Fruit fly (Drosophila melanogaster) whole organism, embryonic: Measurements from ENCODE around the gene CG3748.

ENCODE experiments used
- Antp ChIP-seq: fragments of 200-800 bp; sonication (Bioruptor generic); optimal IDR thresholded peaks from 3 replicates; lab custom pipeline; 2016; ENCODE audit warnings: missing biosample characterization, missing genetic modification characterization
- Atf6 ChIP-seq: fragments of 200-800 bp; sonication (Bioruptor generic); IDR thresholded peaks from 2 replicates; pipeline ENCODE4 v1.3.6; 2022; ENCODE audit warnings: missing biosample characterization, missing genetic modification characterization
- Blimp-1 ChIP-seq: fragments of 200-800 bp; sonication (Bioruptor generic); optimal IDR thresholded peaks from 3 replicates; lab custom pipeline; 2018; ENCODE audit warnings: missing biosample characterization, missing genetic modification characterization, mild to moderate bottlenecking, moderate library complexity, missing genetic modification reagents
- CG10267 ChIP-seq: fragments of 200-800 bp; sonication (Bioruptor generic); optimal IDR thresholded peaks from 2 replicates; lab custom pipeline; 2018; ENCODE audit warnings: missing biosample characterization, mild to moderate bottlenecking, missing genetic modification characterization, moderate library complexity
- CG10321 ChIP-seq: fragments of 200-800 bp; sonication (Bioruptor generic); IDR thresholded peaks from 2 replicates; pipeline ENCODE4 v1.3.6; 2022; ENCODE audit warnings: missing biosample characterization, missing genetic modification characterization
- CG10565 ChIP-seq: fragments of 200-800 bp; sonication (Bioruptor generic); optimal IDR thresholded peaks from 3 replicates; lab custom pipeline; 2016; ENCODE audit warnings: missing biosample characterization, mild to moderate bottlenecking, missing genetic modification characterization
- CG11504 ChIP-seq: fragments of 200-800 bp; sonication (Bioruptor generic); optimal IDR thresholded peaks from 3 replicates; lab custom pipeline; 2019; ENCODE audit warnings: missing biosample characterization, mild to moderate bottlenecking, missing genetic modification characterization, moderate library complexity
- CG12391 ChIP-seq: fragments of 200-800 bp; sonication (Bioruptor generic); optimal IDR thresholded peaks from 3 replicates; lab custom pipeline; 2018; ENCODE audit warnings: missing biosample characterization, mild to moderate bottlenecking, missing genetic modification characterization, moderate library complexity
- CG13123 ChIP-seq: fragments of 200-800 bp; sonication (Bioruptor generic); optimal IDR thresholded peaks from 2 replicates; lab custom pipeline; 2016; ENCODE audit warnings: missing biosample characterization, missing genetic modification characterization
- CG15479 ChIP-seq: fragments of 200-800 bp; sonication (Bioruptor generic); optimal IDR thresholded peaks from 3 replicates; lab custom pipeline; 2019; ENCODE audit warnings: missing biosample characterization, mild to moderate bottlenecking, missing genetic modification characterization, moderate library complexity
- CG31365 ChIP-seq: fragments of 200-800 bp; sonication (Bioruptor generic); optimal IDR thresholded peaks from 2 replicates; lab custom pipeline; 2018; ENCODE audit warnings: missing biosample characterization, mild to moderate bottlenecking, missing genetic modification characterization
- CG33557 ChIP-seq: fragments of 200-800 bp; sonication (Bioruptor generic); optimal IDR thresholded peaks from 2 replicates; lab custom pipeline; 2019; ENCODE audit warnings: missing biosample characterization, mild to moderate bottlenecking, missing genetic modification characterization, moderate library complexity
- CG3847 ChIP-seq: fragments of 200-800 bp; sonication (Bioruptor generic); IDR thresholded peaks from 2 replicates; pipeline ENCODE4 v1.3.6; 2022; ENCODE audit warnings: missing biosample characterization, missing genetic modification characterization
- CG6272 ChIP-seq: fragments of 200-800 bp; sonication (Bioruptor generic); IDR thresholded peaks from 2 replicates; pipeline ENCODE4 v1.3.6; 2022; ENCODE audit warnings: missing biosample characterization, missing genetic modification characterization
- CG6654 ChIP-seq: fragments of 200-800 bp; sonication (Bioruptor generic); optimal IDR thresholded peaks from 2 replicates; lab custom pipeline; 2017; ENCODE audit warnings: missing biosample characterization, mild to moderate bottlenecking, missing genetic modification characterization
- CG8388 ChIP-seq: fragments of 200-800 bp; sonication (Bioruptor generic); optimal IDR thresholded peaks from 2 replicates; lab custom pipeline; 2019; ENCODE audit warnings: missing biosample characterization, mild to moderate bottlenecking, missing genetic modification characterization, moderate library complexity
- CoRest ChIP-seq: fragments of 200-800 bp; sonication (Bioruptor generic); optimal IDR thresholded peaks from 3 replicates; lab custom pipeline; 2018; ENCODE audit warnings: missing biosample characterization, mild to moderate bottlenecking, missing genetic modification characterization, moderate library complexity
- Doc2 ChIP-seq: fragments of 200-800 bp; sonication (Bioruptor generic); IDR thresholded peaks from 2 replicates; pipeline ENCODE4 v1.3.6; 2022; ENCODE audit warnings: missing biosample characterization, missing genetic modification characterization
- Eip74EF ChIP-seq, 2 experiments: fragments of 200-800 bp in 1 of 2; fragments of >200 bp in 1 of 2; sonication (Bioruptor generic) in 1 of 2; optimal IDR thresholded peaks; 2 replicates each; lab custom pipeline; 2017 to 2019; ENCODE audit warnings: missing biosample characterization in 2 of 2, missing genetic modification characterization in 2 of 2, mild to moderate bottlenecking in 1 of 2, moderate library complexity in 1 of 2
- Ets65A ChIP-seq: fragments of 200-800 bp; sonication (Bioruptor generic); peaks from one replicate; lab custom pipeline; 2016; ENCODE audit warnings: missing biosample characterization, missing genetic modification characterization
- HmgD ChIP-seq: fragments of 200-800 bp; sonication (Bioruptor generic); optimal IDR thresholded peaks from 3 replicates; lab custom pipeline; 2016; ENCODE audit warnings: missing biosample characterization, missing genetic modification characterization
- HmgZ ChIP-seq: fragments of 200-800 bp; sonication (Bioruptor generic); optimal IDR thresholded peaks from 2 replicates; lab custom pipeline; 2018; ENCODE audit warnings: missing biosample characterization, mild to moderate bottlenecking, missing genetic modification characterization
- Hr3 ChIP-seq: fragments of 200-800 bp; sonication (Bioruptor generic); optimal IDR thresholded peaks from 3 replicates; lab custom pipeline; 2016; ENCODE audit warnings: missing biosample characterization, missing genetic modification characterization
- Poxn ChIP-seq: fragments of 200-800 bp; sonication (Bioruptor generic); IDR thresholded peaks from 2 replicates; pipeline ENCODE4 v1.3.6; 2022; ENCODE audit warnings: missing biosample characterization, missing genetic modification characterization
- Ptx1 ChIP-seq: fragments of 200-800 bp; sonication (Bioruptor generic); IDR thresholded peaks from 2 replicates; pipeline ENCODE4 v1.3.6; 2022; ENCODE audit warnings: missing biosample characterization, missing genetic modification characterization
- Rfx ChIP-seq: fragments of 200-800 bp; sonication (Bioruptor generic); IDR thresholded peaks from 2 replicates; pipeline ENCODE4 v1.3.6; 2022; ENCODE audit warnings: missing biosample characterization, missing genetic modification characterization
- Sry-δ ChIP-seq: fragments of 200-800 bp; sonication (Bioruptor generic); optimal IDR thresholded peaks from 2 replicates; lab custom pipeline; 2016; ENCODE audit warnings: missing biosample characterization, missing genetic modification characterization
- cas ChIP-seq: fragments of 200-800 bp; sonication (Bioruptor generic); IDR thresholded peaks from 2 replicates; pipeline ENCODE4 v1.3.6; 2022; ENCODE audit warnings: missing biosample characterization, missing genetic modification characterization
- crp ChIP-seq, 2 experiments: fragments of 200-800 bp; sonication (Bioruptor generic); optimal IDR thresholded peaks; 2 replicates in 1 of 2; 3 replicates in 1 of 2; lab custom pipeline; 2017; ENCODE audit warnings: missing biosample characterization in 2 of 2, missing genetic modification characterization in 2 of 2, mild to moderate bottlenecking in 1 of 2, moderate library complexity in 1 of 2
- da ChIP-seq: fragments of 200-800 bp; sonication (Bioruptor generic); optimal IDR thresholded peaks from 2 replicates; lab custom pipeline; 2016; ENCODE audit warnings: missing biosample characterization, missing genetic modification characterization
- dimm ChIP-seq: fragments of 200-800 bp; sonication (Bioruptor generic); IDR thresholded peaks from 2 replicates; pipeline ENCODE4 v1.3.6; 2022; ENCODE audit warnings: missing biosample characterization, missing genetic modification characterization
- dmrt99B ChIP-seq: fragments of 200-800 bp; sonication (Bioruptor generic); optimal IDR thresholded peaks from 2 replicates; lab custom pipeline; 2018; ENCODE audit warnings: missing biosample characterization, mild to moderate bottlenecking, missing genetic modification characterization, moderate library complexity
- fd96Cb ChIP-seq: fragments of 200-800 bp; sonication (Bioruptor generic); optimal IDR thresholded peaks from 2 replicates; lab custom pipeline; 2018; ENCODE audit warnings: missing biosample characterization, mild to moderate bottlenecking, missing genetic modification characterization, moderate library complexity
- gcm ChIP-seq: fragments of 200-800 bp; sonication (Bioruptor generic); optimal IDR thresholded peaks from 2 replicates; lab custom pipeline; 2019; ENCODE audit warnings: missing biosample characterization, mild to moderate bottlenecking, missing genetic modification characterization, moderate library complexity
- grau ChIP-seq: fragments of 200-800 bp; optimal IDR thresholded peaks from 3 replicates; lab custom pipeline; 2019; ENCODE audit warnings: missing biosample characterization, mild to moderate bottlenecking, missing genetic modification characterization, moderate library complexity
- gt ChIP-seq: fragments of 200-800 bp; sonication (Bioruptor generic); IDR thresholded peaks from 2 replicates; pipeline ENCODE4 v1.3.6; 2022; ENCODE audit warnings: missing biosample characterization, missing genetic modification characterization
- insv ChIP-seq, 2 experiments: fragments of 200-800 bp; sonication (Bioruptor generic); optimal IDR thresholded peaks; 3 replicates each; lab custom pipeline; 2016 to 2018; ENCODE audit warnings: missing biosample characterization in 2 of 2, missing genetic modification characterization in 2 of 2
- kay ChIP-seq: fragments of 200-800 bp; sonication (Bioruptor generic); optimal IDR thresholded peaks from 2 replicates; lab custom pipeline; 2016; ENCODE audit warnings: missing biosample characterization, missing genetic modification characterization
- lilli ChIP-seq: fragments of 200-800 bp; sonication (Bioruptor generic); optimal IDR thresholded peaks from 3 replicates; lab custom pipeline; 2016; ENCODE audit warnings: missing biosample characterization, missing genetic modification characterization
- nerfin-1 ChIP-seq: fragments of 200-800 bp; sonication (Bioruptor generic); optimal IDR thresholded peaks from 3 replicates; lab custom pipeline; 2019; ENCODE audit warnings: missing biosample characterization, mild to moderate bottlenecking, missing genetic modification characterization, moderate library complexity
- pb ChIP-seq: fragments of 200-800 bp; sonication (Bioruptor generic); optimal IDR thresholded peaks from 3 replicates; lab custom pipeline; 2016; ENCODE audit warnings: missing biosample characterization, missing genetic modification characterization
- peb ChIP-seq: fragments of 200-800 bp; sonication (Bioruptor generic); IDR thresholded peaks from 2 replicates; pipeline ENCODE4 v1.3.6; 2022; ENCODE audit warnings: missing biosample characterization, missing genetic modification characterization
- pnt ChIP-seq: fragments of 200-800 bp; sonication (Bioruptor generic); optimal IDR thresholded peaks from 3 replicates; lab custom pipeline; 2016; ENCODE audit warnings: missing biosample characterization, missing genetic modification characterization
- ranshi ChIP-seq: fragments of 200-800 bp; sonication (Bioruptor generic); IDR thresholded peaks from 2 replicates; pipeline ENCODE4 v1.3.6; 2022; ENCODE audit warnings: missing biosample characterization, missing genetic modification characterization
- ro ChIP-seq: fragments of 200-800 bp; sonication (Bioruptor generic); IDR thresholded peaks from 2 replicates; pipeline ENCODE4 v1.3.6; 2022; ENCODE audit warnings: missing biosample characterization, missing genetic modification characterization
- slou ChIP-seq: fragments of 200-800 bp; sonication (Bioruptor generic); optimal IDR thresholded peaks from 3 replicates; lab custom pipeline; 2016; ENCODE audit warnings: missing biosample characterization, missing genetic modification characterization
- tin ChIP-seq: fragments of 200-800 bp; sonication (Bioruptor generic); optimal IDR thresholded peaks from 3 replicates; lab custom pipeline; 2016; ENCODE audit warnings: missing biosample characterization, missing genetic modification characterization
- wek ChIP-seq: fragments of 200-800 bp; sonication (Bioruptor generic); optimal IDR thresholded peaks from 3 replicates; lab custom pipeline; 2018; ENCODE audit warnings: missing biosample characterization, mild to moderate bottlenecking, missing genetic modification characterization, moderate library complexity
- zf30C ChIP-seq: fragments of 200-800 bp; sonication (Bioruptor generic); optimal IDR thresholded peaks from 3 replicates; lab custom pipeline; 2018; ENCODE audit warnings: missing biosample characterization, mild to moderate bottlenecking, missing genetic modification characterization
- zfh2 ChIP-seq: fragments of 200-800 bp; sonication (Bioruptor generic); optimal IDR thresholded peaks from 2 replicates; lab custom pipeline; 2016; ENCODE audit warnings: missing biosample characterization, missing genetic modification characterization

Gene CG3748

dm6 chr2L:9388013-9388605 is 45.5 kb downstream of the CG3748 start (continued):
- peak; percentile 67 for TF ChIP-seq CG11504 (tag; lab: Kevin White, UChicago)
- TF ChIP-seq ro (GFP tag; lab: Robert Waterston, UW), result peak; percentile 26; the same call in 1 of the 2 replicates
- peak; percentile 21 for TF ChIP-seq Blimp-1 (GFP tag; lab: Kevin White, UChicago)
- 0 out of 2 replicates have a peak, but pooled peaks have one; percentile 7 for TF ChIP-seq peb (GFP tag; lab: Robert Waterston, UW)
- TF ChIP-seq CG15479 (GFP tag; lab: Kevin White, UChicago), result peak; percentile 32
- TF ChIP-seq da (GFP tag; lab: Kevin White, UChicago), result peak; percentile 45
- TF ChIP-seq CG6272 (GFP tag; lab: Robert Waterston, UW), result peak; percentile 56
- TF ChIP-seq gcm (GFP tag; lab: Kevin White, UChicago), result no peak
- TF ChIP-seq CG12391, result peak; percentile 35
- TF ChIP-seq grau, result peak; percentile 72
- peak; percentile 52 for TF ChIP-seq slou (GFP tag; lab: Kevin White, UChicago)
- TF ChIP-seq Poxn, result no peak
- peak; percentile 88 for TF ChIP-seq lilli
- peak; percentile 79 for TF ChIP-seq Ptx1 (GFP tag; lab: Robert Waterston, UW)
- no peak for TF ChIP-seq CG10321 (GFP tag; lab: Robert Waterston, UW)
- peak; percentile 64 for TF ChIP-seq HmgZ (tag; lab: Kevin White, UChicago)
- TF ChIP-seq CG33557 (GFP tag; lab: Kevin White, UChicago), result no peak
- no peak for TF ChIP-seq Doc2 (GFP tag; lab: Robert Waterston, UW)
- TF ChIP-seq pb, result peak; percentile 66
- no peak for TF ChIP-seq CG13123 (GFP tag; lab: Kevin White, UChicago)
- peak; percentile 83 for TF ChIP-seq Antp (GFP tag; lab: Kevin White, UChicago)
- peak; percentile 18 for TF ChIP-seq Sry-δ (GFP tag; lab: Kevin White, UChicago)
- TF ChIP-seq CG8388, result no peak
- no peak for TF ChIP-seq gt (GFP tag; lab: Robert Waterston, UW)
- peak; percentile 92 for TF ChIP-seq zfh2 (GFP tag; lab: Kevin White, UChicago)
- TF ChIP-seq CG10565 (GFP tag; lab: Kevin White, UChicago), result no peak
- peak; percentile 66 for TF ChIP-seq dmrt99B (tag; lab: Kevin White, UChicago)
- TF ChIP-seq nerfin-1 (tag; lab: Kevin White, UChicago), result no peak
- TF ChIP-seq HmgD (GFP tag; lab: Kevin White, UChicago), result no peak
- peak; percentile 94 for TF ChIP-seq Rfx (GFP tag; lab: Robert Waterston, UW)
- TF ChIP-seq dimm (GFP tag; lab: Robert Waterston, UW), result no peak
- TF ChIP-seq CG3847 (GFP tag; lab: Robert Waterston, UW), result peak; percentile 75
- peak in 1 of 2 experiments; percentile 14 for TF ChIP-seq crp (GFP tag; optimal IDR thresholded peaks at IDR 0.05; lab: Kevin White, UChicago)
- 0 out of 2 replicates have a peak, but pooled peaks have one; percentile 22 for TF ChIP-seq cas
- TF ChIP-seq Hr3 (GFP tag; lab: Kevin White, UChicago), result peak; percentile 59
- TF ChIP-seq Ets65A, result peak; percentile 96
- TF ChIP-seq pnt (GFP tag; lab: Kevin White, UChicago), result peak; percentile 54
- TF ChIP-seq CG6654 (GFP tag; lab: Kevin White, UChicago), result no peak
- TF ChIP-seq CG10267 (tag; lab: Kevin White, UChicago), result no peak
- TF ChIP-seq zf30C, result no peak
- peak; percentile 54 for TF ChIP-seq tin (GFP tag; lab: Kevin White, UChicago)
- peak; percentile 31 for TF ChIP-seq fd96Cb (tag; lab: Kevin White, UChicago)
- TF ChIP-seq ranshi (GFP tag; lab: Robert Waterston, UW), result peak; percentile 72
- TF ChIP-seq CG31365, result peak; percentile 48
- TF ChIP-seq Atf6 (GFP tag; lab: Robert Waterston, UW), result peak; percentile 84
- peak; percentile 62 for TF ChIP-seq CoRest (tag; lab: Kevin White, UChicago)
- TF ChIP-seq insv (GFP tag; optimal IDR thresholded peaks at IDR 0.05; lab: Kevin White, UChicago), result no peak
- no peak for TF ChIP-seq wek (GFP tag; lab: Kevin White, UChicago)
- no peak for TF ChIP-seq Eip74EF (GFP tag; optimal IDR thresholded peaks at IDR 0.05; lab: Kevin White, UChicago)
- peak; percentile 4 for TF ChIP-seq kay (GFP tag; lab: Kevin White, UChicago)
